Fruit fly (Drosophila melanogaster) Kc167 (cell line): Measurements from ENCODE around the gene shf.

Source experiments
- h ChIP-seq: fragments of >200 bp; optimal IDR thresholded peaks from 3 replicates; lab custom pipeline; 2018; ENCODE audit warnings: missing external identifiers
- ttk ChIP-seq: sonication (Bioruptor generic); optimal IDR thresholded peaks from 2 replicates; lab custom pipeline; 2017; ENCODE audit warnings: missing external identifiers

dm6 chrX:6751964-6752363 lies 27.5 kb downstream of the shf start:
- no peak for TF ChIP-seq ttk (lab: Kevin White, UChicago)
- no peak for TF ChIP-seq h (lab: Kevin White, UChicago)
